Worm (Caenorhabditis elegans): ENCODE results near the gene bgnt-1.2.
"Not testable (repeated sequence)": the region's sequence is repeated elsewhere in the genome, so short reads cannot be mapped to it uniquely, and the experiment has no call there.

The bgnt-1.2 gene

DNA sequence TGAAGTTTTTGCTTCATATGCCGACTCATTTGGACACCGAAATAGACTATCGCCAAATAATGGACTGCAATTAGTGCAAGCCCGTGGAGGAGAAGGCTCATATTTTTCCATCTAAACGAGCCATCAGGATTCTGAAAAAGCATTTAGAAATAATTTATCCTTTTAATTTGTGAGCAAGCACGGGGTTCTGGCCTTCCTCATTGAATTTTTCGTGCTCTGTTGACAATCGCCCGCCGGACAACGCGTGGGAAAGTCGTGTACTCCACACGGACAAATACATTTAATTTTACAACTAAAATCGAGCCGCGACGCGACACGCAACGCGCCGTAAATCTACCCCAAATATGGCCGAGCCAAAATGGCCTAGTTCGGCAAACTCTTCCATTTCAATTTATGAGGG is 25.9 kb upstream of the bgnt-1.2 start, which contains the start of gene F22F7.12:
Gene F22F7.12, minus strand, starts transcription at position 101 of the 400 bp plus-strand sequence.
- TF ChIP-seq gmeb-1, aly-2, ztf-11 (tag; optimal IDR thresholded peaks at IDR 0.05): not testable (repeated sequence)

DNA sequence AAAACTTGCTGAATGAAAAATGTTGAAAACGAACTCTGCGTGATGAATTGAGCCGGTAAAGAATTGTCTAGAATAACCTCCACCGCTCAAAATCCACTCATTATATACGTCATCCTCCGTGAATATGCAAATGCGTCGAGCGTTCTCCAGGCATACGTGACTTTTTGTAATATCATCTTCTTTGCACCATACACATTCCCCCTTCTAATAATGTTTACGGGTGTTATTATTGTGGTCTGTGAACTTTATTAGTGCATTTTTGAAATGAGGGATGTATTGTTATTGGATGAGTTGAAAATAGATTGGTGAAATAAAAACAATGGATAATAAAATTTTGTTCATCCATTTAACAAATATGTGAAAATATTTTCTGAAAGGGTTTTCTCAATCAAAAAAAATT is 21.4 kb upstream of the bgnt-1.2 start, which contains the start of gene F22F7.7:
Gene F22F7.7, minus strand, starts transcription at position 125 of the 400 bp plus-strand sequence.
- TF ChIP-seq nhr-12 (tag; optimal IDR thresholded peaks at IDR 0.05) (no peak), nhr-23 (tag; optimal IDR thresholded peaks at IDR 0.05) (no peak), fos-1 (tag; optimal IDR thresholded peaks at IDR 0.05) (no peak), alr-1 (tag; optimal IDR thresholded peaks at IDR 0.05) (no peak), crh-2 (tag; optimal IDR thresholded peaks at IDR 0.05) (no peak), lin-13 (GFP tag; optimal IDR thresholded peaks at IDR 0.05) (no peak), C34F6.9 (tag; optimal IDR thresholded peaks at IDR 0.05) (no peak), nhr-77 (tag; optimal IDR thresholded peaks at IDR 0.05) (no peak), nhr-6 (tag; optimal IDR thresholded peaks at IDR 0.05) (no peak), elt-3 (tag; optimal IDR thresholded peaks at IDR 0.05) (no peak), nhr-25 (tag; optimal IDR thresholded peaks at IDR 0.05) (no peak), blmp-1 (tag; optimal IDR thresholded peaks at IDR 0.05; ENCODE audit: insufficient read depth) (no peak), ceh-82 (tag; optimal IDR thresholded peaks at IDR 0.05) (no peak), mdl-1 (tag; optimal IDR thresholded peaks at IDR 0.05) (no peak)

DNA sequence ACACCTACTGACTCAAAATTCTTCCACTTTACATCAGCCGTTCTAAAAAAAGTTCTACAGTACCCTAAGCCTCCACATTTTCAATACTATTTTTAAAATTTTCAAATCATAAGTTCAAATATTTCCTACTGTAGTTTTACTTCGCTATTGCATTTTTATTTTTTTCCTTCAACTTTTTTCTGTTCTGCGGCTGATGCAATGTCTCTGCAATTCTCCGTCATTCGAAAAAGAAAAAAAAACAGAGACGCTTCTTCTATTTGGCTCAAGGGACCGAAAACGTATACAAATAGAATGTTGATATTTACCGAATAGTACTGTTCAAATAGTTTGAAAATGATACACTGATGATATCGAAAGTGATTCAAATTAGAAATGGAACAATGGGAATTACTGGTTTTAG is 19.8 kb upstream of the bgnt-1.2 start:
- TF ChIP-seq nhr-129 (tag; optimal IDR thresholded peaks at IDR 0.05) (peak; percentile 98), egl-27 (tag; optimal IDR thresholded peaks at IDR 0.05) (no peak)

DNA sequence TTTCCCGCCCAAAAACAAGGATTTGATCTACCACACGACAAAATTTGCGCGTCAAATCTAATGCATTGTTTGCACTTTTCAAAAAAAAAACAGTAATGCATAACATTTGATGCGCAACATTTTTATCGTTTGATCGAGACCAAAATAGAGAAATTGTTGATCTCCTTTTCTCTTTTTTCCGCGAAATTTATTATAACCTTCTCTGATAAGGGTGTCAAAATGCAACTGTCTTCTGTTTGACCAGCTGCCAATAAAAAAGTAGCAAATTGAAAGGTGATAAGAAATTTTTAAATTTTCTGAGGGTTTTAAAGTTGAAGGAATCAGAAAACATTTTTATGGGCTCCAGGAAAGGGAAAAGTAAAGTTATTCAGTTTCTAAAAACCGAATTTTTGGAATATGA is 18.5 kb upstream of the bgnt-1.2 start:
- no peak for TF ChIP-seq nhr-77 (tag; optimal IDR thresholded peaks at IDR 0.05)
- TF ChIP-seq ZK546.5 (tag; optimal IDR thresholded peaks at IDR 0.05) = no peak
- TF ChIP-seq ztf-4 (tag; optimal IDR thresholded peaks at IDR 0.05) = no peak

DNA sequence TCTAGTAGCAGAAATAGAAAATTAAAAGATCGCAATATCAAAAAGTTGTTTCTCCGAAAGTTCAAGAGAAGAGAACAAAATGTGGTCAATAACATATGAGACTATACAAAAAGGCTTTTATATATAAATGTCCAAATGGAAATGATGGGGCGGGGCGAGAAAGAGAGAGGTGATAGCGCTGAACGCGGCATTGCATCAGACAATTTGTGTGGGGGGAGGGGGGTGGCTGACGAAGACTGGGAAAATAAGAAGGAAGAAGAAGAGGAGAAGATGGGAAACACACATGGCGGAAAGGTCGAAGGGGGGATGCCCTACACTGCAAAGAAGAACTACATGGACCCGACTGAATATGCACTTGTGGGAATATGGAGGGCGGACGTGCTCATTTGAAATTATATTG is 16.8 kb upstream of the bgnt-1.2 start:
- TF ChIP-seq nhr-129 (tag; optimal IDR thresholded peaks at IDR 0.05) (peak; percentile 87), nhr-77 (tag; optimal IDR thresholded peaks at IDR 0.05) (no peak), ztf-4 (tag; optimal IDR thresholded peaks at IDR 0.05) (no peak), elt-3 (tag; optimal IDR thresholded peaks at IDR 0.05) (no peak), lin-11 (tag; optimal IDR thresholded peaks at IDR 0.05) (peak; percentile 31), lin-13 (GFP tag; optimal IDR thresholded peaks at IDR 0.05) (no peak), nhr-6 (tag; optimal IDR thresholded peaks at IDR 0.05) (no peak), F13H6.1 (tag; optimal IDR thresholded peaks at IDR 0.05) (peak; percentile 36), nhr-237 (tag; optimal IDR thresholded peaks at IDR 0.05) (no peak), ZK546.5 (tag; optimal IDR thresholded peaks at IDR 0.05) (no peak), lsy-2 (tag; optimal IDR thresholded peaks at IDR 0.05) (peak in 1 of 2 experiments; percentile 11), alr-1 (tag; optimal IDR thresholded peaks at IDR 0.05) (no peak), sma-3 (GFP tag; optimal IDR thresholded peaks at IDR 0.05) (no peak), nhr-21 (tag; optimal IDR thresholded peaks at IDR 0.05) (peak; percentile 25), egl-27 (tag; optimal IDR thresholded peaks at IDR 0.05) (no peak), sem-4 (tag; optimal IDR thresholded peaks at IDR 0.05) (no peak), peb-1 (tag; optimal IDR thresholded peaks at IDR 0.05) (no peak), ceh-16 (tag; optimal IDR thresholded peaks at IDR 0.05) (no peak), mdl-1 (tag; optimal IDR thresholded peaks at IDR 0.05) (peak; percentile 20 to 44), nhr-23 (tag; optimal IDR thresholded peaks at IDR 0.05) (no peak), zag-1 (tag; optimal IDR thresholded peaks at IDR 0.05) (peak; percentile 5), unc-62 (GFP tag; optimal IDR thresholded peaks at IDR 0.05) (no peak), ama-1 (optimal IDR thresholded peaks at IDR 0.05) (no peak), mbf-1 (tag; optimal IDR thresholded peaks at IDR 0.05) (no peak), nhr-12 (tag; optimal IDR thresholded peaks at IDR 0.05) (no peak), skn-1 (tag; optimal IDR thresholded peaks at IDR 0.05) (no peak), mab-5 (tag; optimal IDR thresholded peaks at IDR 0.05) (no peak), dmd-4 (tag; optimal IDR thresholded peaks at IDR 0.05) (no peak), ztf-11 (tag; optimal IDR thresholded peaks at IDR 0.05) (no peak), lin-39 (tag; optimal IDR thresholded peaks at IDR 0.05) (no peak), ztf-1 (GFP tag; conservative IDR thresholded peaks at IDR 0.05) (no peak), aly-2 (tag; optimal IDR thresholded peaks at IDR 0.05) (no peak), sma-9 (GFP tag; optimal IDR thresholded peaks at IDR 0.05) (peak; percentile 71), sma-9 (tag; optimal IDR thresholded peaks at IDR 0.05) (no peak), nhr-10 (tag; optimal IDR thresholded peaks at IDR 0.05) (no peak), nhr-11 (tag; optimal IDR thresholded peaks at IDR 0.05) (no peak), R02D3.7 (tag; optimal IDR thresholded peaks at IDR 0.05) (no peak), C34F6.9 (tag; optimal IDR thresholded peaks at IDR 0.05) (peak; percentile 24), Y55F3AM.14 (GFP tag; optimal IDR thresholded peaks at IDR 0.05) (no peak), blmp-1 (tag; optimal IDR thresholded peaks at IDR 0.05; ENCODE audit: insufficient read depth) (no peak), ceh-82 (tag; optimal IDR thresholded peaks at IDR 0.05) (no peak), fos-1 (tag; optimal IDR thresholded peaks at IDR 0.05) (peak; percentile 42)
